Worm (Caenorhabditis elegans): ENCODE data around the gene Y22D7AR.14.
A peak's percentile ranks its signal among the peaks of the same experiment; 100 is the strongest.

Gene Y22D7AR.14

DNA sequence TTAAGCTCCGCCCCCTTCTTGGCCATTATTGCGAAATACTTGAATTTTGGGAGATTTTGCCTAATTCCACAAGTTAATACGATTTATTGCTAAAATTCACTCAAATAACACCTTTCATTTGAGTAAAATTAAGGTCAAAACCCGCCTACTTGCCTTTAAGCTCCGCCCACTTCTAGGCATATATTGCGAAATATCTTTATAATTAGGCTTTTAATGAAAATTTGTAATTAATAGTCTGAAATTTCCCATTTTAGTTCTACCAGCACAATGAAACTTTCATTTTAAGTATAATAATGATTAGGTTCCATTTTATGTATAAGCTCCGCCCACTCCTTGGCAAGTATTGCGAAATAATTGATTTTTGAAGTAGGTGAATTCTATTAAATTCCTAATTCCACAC, 15.1 kb downstream of the Y22D7AR.14 start:
- TF ChIP-seq ztf-23 (GFP tag; IDR thresholded peaks at IDR 0.05) (no peak), tab-1 (GFP tag; IDR thresholded peaks at IDR 0.05) (no peak), cog-1 (tag; optimal IDR thresholded peaks at IDR 0.05) (no peak), ref-1 (GFP tag; conservative IDR thresholded peaks at IDR 0.05) (no peak), med-1 (GFP tag; optimal IDR thresholded peaks at IDR 0.05; ENCODE audit: insufficient read depth) (no peak), ztf-29 (GFP tag; IDR thresholded peaks at IDR 0.05) (no peak), flt-1 (GFP tag; IDR thresholded peaks at IDR 0.05) (no peak), klf-2 (GFP tag; conservative IDR thresholded peaks at IDR 0.05) (no peak), T22C8.4 (GFP tag; IDR thresholded peaks at IDR 0.05) (no peak)

DNA sequence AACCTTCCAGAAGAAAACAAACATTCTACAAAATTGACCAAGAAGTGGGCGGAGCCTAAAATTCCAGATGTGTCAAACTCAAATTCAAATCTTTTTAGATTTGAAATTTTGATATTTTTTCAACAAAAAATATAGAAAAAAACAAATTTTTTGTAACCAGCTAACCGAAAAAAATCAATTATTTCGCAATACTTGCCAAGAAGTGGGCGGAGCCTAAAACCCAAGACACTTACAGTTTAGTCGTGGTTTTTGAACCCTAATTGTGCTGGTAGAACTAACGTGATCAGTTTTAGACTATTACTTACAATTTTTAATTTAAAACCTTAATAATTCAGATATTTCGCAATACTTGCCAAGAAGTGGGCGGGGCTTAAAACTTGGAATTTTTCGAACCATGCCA, 16.5 kb downstream of the Y22D7AR.14 start:
- TF ChIP-seq ref-1 (GFP tag; conservative IDR thresholded peaks at IDR 0.05) (no peak), ztf-29 (GFP tag; IDR thresholded peaks at IDR 0.05) (no peak), flt-1 (GFP tag; IDR thresholded peaks at IDR 0.05) (no peak), tab-1 (GFP tag; IDR thresholded peaks at IDR 0.05) (no peak), klf-2 (GFP tag; conservative IDR thresholded peaks at IDR 0.05) (no peak), cog-1 (tag; optimal IDR thresholded peaks at IDR 0.05) (no peak), med-1 (GFP tag; optimal IDR thresholded peaks at IDR 0.05; ENCODE audit: insufficient read depth) (no peak), T22C8.4 (GFP tag; IDR thresholded peaks at IDR 0.05) (no peak), ztf-23 (GFP tag; IDR thresholded peaks at IDR 0.05) (no peak)

DNA sequence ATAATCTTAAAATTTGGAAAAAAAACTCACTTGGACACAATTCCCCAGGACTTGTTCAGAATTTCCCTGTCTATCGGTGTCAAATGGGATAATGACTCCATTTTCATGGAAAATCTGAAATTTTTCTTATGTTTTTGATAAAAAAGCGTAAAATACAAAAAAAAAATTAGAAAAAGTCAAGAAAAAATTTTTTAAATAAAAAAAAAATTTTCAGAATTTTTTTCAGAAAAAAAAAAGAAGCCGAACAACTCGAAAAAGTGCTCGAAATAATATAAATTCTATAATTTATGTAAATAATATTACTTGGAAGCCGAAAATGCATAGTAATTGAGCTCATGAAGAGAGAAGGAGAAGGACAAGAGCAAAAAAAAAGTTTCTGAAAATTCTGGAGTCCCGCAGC, 21.3 kb downstream of the Y22D7AR.14 start, which contains the start of gene glb-30:
glb-30 (minus strand) TSS at position 101 of the 400 bp plus-strand sequence.
- no peak for TF ChIP-seq T22C8.4 (GFP tag; IDR thresholded peaks at IDR 0.05)
- TF ChIP-seq ztf-29 (GFP tag; IDR thresholded peaks at IDR 0.05), result no peak
- TF ChIP-seq med-1 (GFP tag; optimal IDR thresholded peaks at IDR 0.05; ENCODE audit: insufficient read depth), result no peak
- no peak for TF ChIP-seq flt-1 (GFP tag; IDR thresholded peaks at IDR 0.05)
- TF ChIP-seq tab-1 (GFP tag; IDR thresholded peaks at IDR 0.05), result no peak
- no peak for TF ChIP-seq ztf-23 (GFP tag; IDR thresholded peaks at IDR 0.05)
- no peak for TF ChIP-seq klf-2 (GFP tag; conservative IDR thresholded peaks at IDR 0.05)
- no peak for TF ChIP-seq cog-1 (tag; optimal IDR thresholded peaks at IDR 0.05)
- TF ChIP-seq ref-1 (GFP tag; conservative IDR thresholded peaks at IDR 0.05), result no peak

DNA sequence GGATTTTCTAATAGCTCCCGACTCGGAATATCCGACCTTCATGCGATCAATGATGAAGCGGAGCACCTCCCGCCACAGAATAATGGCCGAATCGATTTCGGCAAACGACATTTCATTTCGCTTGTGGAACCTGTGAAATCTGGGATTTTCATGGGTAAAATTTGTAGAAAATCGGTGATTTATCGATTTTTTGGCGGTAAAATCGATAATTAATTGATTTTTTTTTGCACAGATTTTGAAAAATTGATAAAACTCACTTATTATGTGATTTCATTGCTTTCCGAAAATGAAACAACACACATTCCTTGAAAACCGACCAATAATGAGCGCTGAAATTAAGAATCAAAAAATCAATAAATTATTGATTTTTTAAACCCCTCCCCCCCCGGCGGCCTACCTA, 22.9 kb downstream of the Y22D7AR.14 start:
- TF ChIP-seq T22C8.4 (GFP tag; IDR thresholded peaks at IDR 0.05) (peak; percentile 72), klf-2 (GFP tag; conservative IDR thresholded peaks at IDR 0.05) (no peak)

DNA sequence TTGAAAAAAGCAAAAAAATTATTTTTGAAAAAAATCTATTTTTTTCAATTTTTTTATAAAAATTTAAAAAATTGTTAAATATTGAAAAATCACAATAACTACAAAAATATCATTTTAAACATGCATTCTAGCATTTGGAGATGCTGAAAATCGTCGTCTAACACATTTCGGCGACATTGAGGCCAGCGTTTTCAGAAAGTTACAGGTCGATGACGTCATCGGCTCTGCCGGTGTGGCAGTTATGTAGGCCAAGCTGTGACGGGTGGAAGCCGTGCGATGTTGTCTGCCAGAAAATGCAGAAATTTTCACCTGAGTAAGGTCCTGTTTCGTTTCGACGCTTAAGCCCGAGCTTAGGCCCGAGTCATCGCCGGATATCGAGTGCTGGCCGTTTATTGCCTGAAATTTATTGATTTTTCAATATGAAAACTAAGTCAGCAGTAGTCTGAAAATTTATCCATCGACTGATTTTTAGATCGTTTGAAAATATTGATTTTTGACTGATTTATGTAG, 24.0 kb downstream of the Y22D7AR.14 start, which contains the start of gene Y22D7AR.3:
Y22D7AR.3 (minus strand) TSS at position 51 of the 510 bp plus-strand sequence.
- no peak for TF ChIP-seq klf-2 (GFP tag; conservative IDR thresholded peaks at IDR 0.05)
- 0 out of 2 replicates have a peak, but pooled peaks have one; percentile 7 for TF ChIP-seq T22C8.4 (GFP tag; IDR thresholded peaks at IDR 0.05)

DNA sequence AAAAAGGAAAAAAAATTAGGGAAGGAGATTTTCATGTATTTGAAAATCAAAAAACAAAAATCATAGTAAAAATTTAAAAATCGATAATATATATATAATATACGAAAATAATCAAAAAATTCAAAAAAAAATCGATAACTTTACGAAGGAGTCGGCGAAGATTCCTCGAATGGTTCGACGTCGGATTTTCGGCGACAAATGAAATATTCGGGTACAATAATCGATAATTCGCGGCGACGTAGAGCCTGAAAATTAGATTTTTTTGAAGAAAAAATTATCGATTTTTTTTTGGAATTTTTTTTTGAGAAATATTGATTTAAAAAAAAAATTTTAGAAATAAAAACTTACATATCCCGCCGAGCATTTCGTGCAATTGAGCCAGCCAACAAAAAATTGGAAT, 24.5 kb downstream of the Y22D7AR.14 start:
- TF ChIP-seq tab-1 (GFP tag; IDR thresholded peaks at IDR 0.05) (no peak), T22C8.4 (GFP tag; IDR thresholded peaks at IDR 0.05) (peak; percentile 64; the same call in 1 of the 2 replicates), med-1 (GFP tag; optimal IDR thresholded peaks at IDR 0.05; ENCODE audit: insufficient read depth) (no peak), klf-2 (GFP tag; conservative IDR thresholded peaks at IDR 0.05) (no peak)

DNA sequence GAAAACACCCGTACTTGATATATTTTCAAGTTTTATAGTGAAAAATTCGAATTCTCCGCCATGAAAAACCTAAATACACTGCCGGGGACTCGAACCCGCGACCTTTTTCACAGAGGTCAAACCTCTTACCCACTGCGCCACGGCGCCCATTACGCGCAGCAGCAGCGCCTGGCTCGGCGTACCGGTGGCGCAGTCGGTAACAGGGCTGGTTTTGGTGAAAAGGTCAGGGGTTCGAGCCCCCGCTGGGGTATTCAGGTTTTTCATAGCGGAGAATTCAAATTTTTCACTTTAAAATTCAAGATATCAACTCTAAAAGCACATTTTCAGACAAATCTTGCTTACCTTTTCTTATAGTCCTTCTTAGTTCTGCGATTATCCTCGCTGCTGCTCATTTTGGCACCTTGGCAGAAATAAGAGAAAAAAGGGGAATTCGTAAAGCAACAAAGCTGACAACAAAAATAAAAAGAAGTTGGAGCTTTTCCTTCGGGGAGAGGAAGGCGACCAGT, 25.0 kb downstream of the Y22D7AR.14 start, which contains the start of gene Y22D7AL.16:
Y22D7AL.16 (minus strand) TSS at position 456 of the 506 bp plus-strand sequence.
- TF ChIP-seq ztf-29 (GFP tag; IDR thresholded peaks at IDR 0.05), result no peak
- TF ChIP-seq tab-1 (GFP tag; IDR thresholded peaks at IDR 0.05), result no peak
- no peak for TF ChIP-seq ztf-23 (GFP tag; IDR thresholded peaks at IDR 0.05)
- TF ChIP-seq ref-1 (GFP tag; conservative IDR thresholded peaks at IDR 0.05), result no peak
- TF ChIP-seq cog-1 (tag; optimal IDR thresholded peaks at IDR 0.05), result no peak
- no peak for TF ChIP-seq T22C8.4 (GFP tag; IDR thresholded peaks at IDR 0.05)
- no peak for TF ChIP-seq klf-2 (GFP tag; conservative IDR thresholded peaks at IDR 0.05)
- TF ChIP-seq flt-1 (GFP tag; IDR thresholded peaks at IDR 0.05), result no peak
- TF ChIP-seq med-1 (GFP tag; optimal IDR thresholded peaks at IDR 0.05; ENCODE audit: insufficient read depth), result no peak

DNA sequence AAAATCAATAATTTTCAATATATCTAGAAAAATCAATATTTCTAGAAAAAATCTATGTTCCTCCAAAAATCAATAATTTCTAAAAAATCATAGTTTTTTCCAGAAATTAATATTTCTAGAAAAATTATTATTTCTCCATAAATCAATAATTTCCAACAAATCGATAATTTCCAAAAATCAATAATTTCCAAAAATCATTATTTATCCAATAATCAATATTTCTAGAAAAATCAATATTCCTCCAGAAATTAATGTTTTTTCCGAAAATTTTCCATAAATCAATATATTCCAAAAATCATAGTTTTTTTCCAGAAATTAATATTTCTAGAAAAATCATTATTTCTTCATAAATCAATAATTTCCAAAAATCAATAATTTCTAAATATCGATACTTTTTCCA, 26.8 kb downstream of the Y22D7AR.14 start:
- TF ChIP-seq tab-1 (GFP tag; IDR thresholded peaks at IDR 0.05) (no peak), T22C8.4 (GFP tag; IDR thresholded peaks at IDR 0.05) (peak; percentile 67)

DNA sequence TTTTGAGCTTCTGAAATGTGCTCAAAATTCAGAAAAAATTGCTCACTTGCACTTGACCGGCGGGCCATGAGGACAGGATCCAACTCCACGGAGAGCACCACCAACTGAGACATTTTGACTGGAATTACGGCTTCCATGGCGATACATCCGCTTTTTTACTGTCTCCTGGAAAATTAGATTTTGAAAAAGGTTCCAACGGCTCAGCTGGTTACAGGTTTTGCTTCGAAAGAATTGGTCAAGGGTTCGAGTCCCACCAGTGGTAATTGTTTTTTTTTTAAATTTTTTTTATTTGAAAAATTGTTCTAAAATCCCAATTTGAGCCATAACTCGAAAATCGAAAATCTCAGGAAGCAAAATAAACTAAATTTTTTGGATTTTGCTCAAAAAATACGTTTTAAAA, 27.4 kb downstream of the Y22D7AR.14 start:
- no peak for TF ChIP-seq cog-1 (tag; optimal IDR thresholded peaks at IDR 0.05)
- no peak for TF ChIP-seq tab-1 (GFP tag; IDR thresholded peaks at IDR 0.05)
- no peak for TF ChIP-seq med-1 (GFP tag; optimal IDR thresholded peaks at IDR 0.05; ENCODE audit: insufficient read depth)
- no peak for TF ChIP-seq T22C8.4 (GFP tag; IDR thresholded peaks at IDR 0.05)
- TF ChIP-seq ztf-29 (GFP tag; IDR thresholded peaks at IDR 0.05), result no peak
- TF ChIP-seq klf-2 (GFP tag; conservative IDR thresholded peaks at IDR 0.05), result no peak
- TF ChIP-seq ref-1 (GFP tag; conservative IDR thresholded peaks at IDR 0.05), result no peak
- TF ChIP-seq ztf-23 (GFP tag; IDR thresholded peaks at IDR 0.05), result no peak
- no peak for TF ChIP-seq flt-1 (GFP tag; IDR thresholded peaks at IDR 0.05)

DNA sequence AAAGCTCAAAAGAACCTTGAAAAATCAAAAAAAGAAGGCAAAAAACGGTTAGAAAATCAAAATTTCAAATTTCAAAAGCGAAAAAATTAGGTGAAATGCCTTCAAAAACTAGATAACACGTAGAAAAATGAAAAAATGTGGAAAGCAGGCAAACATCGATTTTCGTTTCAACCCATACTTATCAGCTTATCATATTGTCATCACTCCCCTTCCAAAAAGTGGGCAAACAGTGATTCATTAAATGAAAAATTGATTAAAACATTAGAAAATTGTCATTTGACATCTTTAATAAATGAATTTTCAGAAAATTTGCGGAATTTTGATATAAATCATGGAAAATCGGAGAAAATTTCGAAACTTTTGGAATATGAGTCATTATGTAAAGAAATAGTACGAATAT, 28.8 kb downstream of the Y22D7AR.14 start:
- TF ChIP-seq ref-1 (GFP tag; conservative IDR thresholded peaks at IDR 0.05), result no peak
- no peak for TF ChIP-seq ztf-29 (GFP tag; IDR thresholded peaks at IDR 0.05)
- no peak for TF ChIP-seq med-1 (GFP tag; optimal IDR thresholded peaks at IDR 0.05; ENCODE audit: insufficient read depth)
- TF ChIP-seq klf-2 (GFP tag; conservative IDR thresholded peaks at IDR 0.05), result no peak
- no peak for TF ChIP-seq ztf-23 (GFP tag; IDR thresholded peaks at IDR 0.05)
- no peak for TF ChIP-seq cog-1 (tag; optimal IDR thresholded peaks at IDR 0.05)
- no peak for TF ChIP-seq flt-1 (GFP tag; IDR thresholded peaks at IDR 0.05)
- TF ChIP-seq T22C8.4 (GFP tag; IDR thresholded peaks at IDR 0.05), result no peak
- TF ChIP-seq tab-1 (GFP tag; IDR thresholded peaks at IDR 0.05), result no peak
